In genomic region chrX:3411812-3412211, dm6 we compare ENCODE assay signal across 4 fruit fly cellular contexts.
A peak's percentile ranks its signal among the peaks of the same experiment; 100 is the strongest.
TF ChIP-seq lines count a peak whose summit lies in the region.

No protein-coding gene starts in this region.

- no peak for TF ChIP-seq CTCF in whole organism, embryonic (GFP tag; optimal IDR thresholded peaks at IDR 0.05; lab: Kevin White, UChicago)

TF ChIP-seq in whole organism, embryonic, 481 proteins besides CTCF, POLR2A, EP300 and RAD21:
- TF ChIP-seq ttk (GFP tag; IDR thresholded peaks at IDR 0.05; lab: Robert Waterston, UW) (no peak), pros (GFP tag; optimal IDR thresholded peaks at IDR 0.05; lab: Kevin White, UChicago) (no peak), chn (GFP tag; optimal IDR thresholded peaks at IDR 0.05; lab: Kevin White, UChicago) (no peak), Pdp1 (GFP tag; optimal IDR thresholded peaks at IDR 0.05; lab: Kevin White, UChicago) (peak in 1 of 2 experiments; percentile 33), Rfx (GFP tag; IDR thresholded peaks at IDR 0.05; lab: Robert Waterston, UW) (no peak), lbe (GFP tag; optimal IDR thresholded peaks at IDR 0.05; lab: Kevin White, UChicago) (peak; percentile 46), Aef1 (GFP tag; IDR thresholded peaks at IDR 0.05; lab: Robert Waterston, UW) (no peak), ssp (GFP tag; IDR thresholded peaks at IDR 0.05; lab: Robert Waterston, UW) (no peak), corto (GFP tag; optimal IDR thresholded peaks at IDR 0.05; lab: Kevin White, UChicago) (peak; percentile 53), CG34224 (GFP tag; IDR thresholded peaks at IDR 0.05; lab: Robert Waterston, UW; ENCODE audit: partially characterized antibody) (no peak), CG12391 (tag; optimal IDR thresholded peaks at IDR 0.05; lab: Kevin White, UChicago) (no peak), CG9817 (tag; optimal IDR thresholded peaks at IDR 0.05; lab: Kevin White, UChicago) (no peak), ara (GFP tag; IDR thresholded peaks at IDR 0.05; lab: Robert Waterston, UW) (no peak), tgo (GFP tag; IDR thresholded peaks at IDR 0.05; lab: Robert Waterston, UW) (no peak), Sin3A (optimal IDR thresholded peaks at IDR 0.05; lab: Kevin White, UChicago) (no peak)

TF ChIP-seq in whole organism, prepupa, 60 proteins besides CTCF, POLR2A, EP300 and RAD21 (continues in another document):
- no peak for TF ChIP-seq CG6808 (GFP tag; optimal IDR thresholded peaks at IDR 0.05; lab: Kevin White, UChicago)
- TF ChIP-seq Eip78C (GFP tag; lab: Kevin White, UChicago): peak; percentile 93
- TF ChIP-seq OdsH (GFP tag; optimal IDR thresholded peaks at IDR 0.05; lab: Kevin White, UChicago): peak; percentile 68
- peak; percentile 79 for TF ChIP-seq vri (GFP tag; optimal IDR thresholded peaks at IDR 0.05; lab: Kevin White, UChicago)
- TF ChIP-seq pdm3 (GFP tag; optimal IDR thresholded peaks at IDR 0.05; lab: Kevin White, UChicago): peak; percentile 80
- peak; percentile 81 for TF ChIP-seq Met (GFP tag; optimal IDR thresholded peaks at IDR 0.05; lab: Kevin White, UChicago)
- TF ChIP-seq fd85E (GFP tag; optimal IDR thresholded peaks at IDR 0.05; lab: Kevin White, UChicago): peak; percentile 24
- peak; percentile 81 for TF ChIP-seq CG34406 (GFP tag; optimal IDR thresholded peaks at IDR 0.05; lab: Kevin White, UChicago)
- no peak for TF ChIP-seq CG6276 (GFP tag; optimal IDR thresholded peaks at IDR 0.05; lab: Kevin White, UChicago)
- TF ChIP-seq net (GFP tag; optimal IDR thresholded peaks at IDR 0.05; lab: Kevin White, UChicago): peak; percentile 48
- TF ChIP-seq fkh (GFP tag; optimal IDR thresholded peaks at IDR 0.05; lab: Kevin White, UChicago): no peak
- TF ChIP-seq CG8632 (GFP tag; optimal IDR thresholded peaks at IDR 0.05; lab: Kevin White, UChicago): peak; percentile 72
- TF ChIP-seq CG32006 (GFP tag; optimal IDR thresholded peaks at IDR 0.05; lab: Kevin White, UChicago): no peak
- no peak for TF ChIP-seq eg (GFP tag; IDR thresholded peaks at IDR 0.05; lab: Robert Waterston, UW)
- TF ChIP-seq Sox14 (GFP tag; optimal IDR thresholded peaks at IDR 0.05; lab: Kevin White, UChicago): peak; percentile 58
- peak; percentile 10 for TF ChIP-seq dsx (GFP tag; optimal IDR thresholded peaks at IDR 0.05; lab: Kevin White, UChicago; ENCODE audit: poor library complexity, severe bottlenecking)
- peak; percentile 39 for TF ChIP-seq Blimp-1 (GFP tag; optimal IDR thresholded peaks at IDR 0.05; lab: Kevin White, UChicago)
- peak; percentile 94 for TF ChIP-seq svp (GFP tag; lab: Kevin White, UChicago)
- TF ChIP-seq salr (GFP tag; optimal IDR thresholded peaks at IDR 0.05; lab: Kevin White, UChicago): no peak
- TF ChIP-seq Gug (GFP tag; IDR thresholded peaks at IDR 0.05; lab: Robert Waterston, UW): no peak
- peak; percentile 84 for TF ChIP-seq CG6792 (GFP tag; optimal IDR thresholded peaks at IDR 0.05; lab: Kevin White, UChicago)
- TF ChIP-seq Eip93F (GFP tag; optimal IDR thresholded peaks at IDR 0.05; lab: Kevin White, UChicago): peak; percentile 37
- no peak for TF ChIP-seq Lpt (GFP tag; optimal IDR thresholded peaks at IDR 0.05; lab: Kevin White, UChicago)
- TF ChIP-seq Eip75B (GFP tag; optimal IDR thresholded peaks at IDR 0.05; lab: Kevin White, UChicago): peak; percentile 68
- TF ChIP-seq CG10669 (GFP tag; optimal IDR thresholded peaks at IDR 0.05; lab: Kevin White, UChicago): peak; percentile 55
- peak; percentile 70 for TF ChIP-seq Ets21C (GFP tag; optimal IDR thresholded peaks at IDR 0.05; lab: Kevin White, UChicago)
- peak; percentile 85 for TF ChIP-seq lz (GFP tag; optimal IDR thresholded peaks at IDR 0.05; lab: Kevin White, UChicago)

TF ChIP-seq in whole organism, pupa, 21 proteins besides CTCF, POLR2A, EP300 and RAD21:
- TF ChIP-seq EcR (GFP tag; optimal IDR thresholded peaks at IDR 0.05; lab: Kevin White, UChicago) (no peak), Ets98B (GFP tag; IDR thresholded peaks at IDR 0.05; lab: Robert Waterston, UW) (no peak), CG12605 (GFP tag; IDR thresholded peaks at IDR 0.05; lab: Robert Waterston, UW) (no peak), Pif1A (GFP tag; optimal IDR thresholded peaks at IDR 0.05; lab: Kevin White, UChicago) (peak; percentile 57), Snoo (tag; optimal IDR thresholded peaks at IDR 0.05; lab: Kevin White, UChicago) (peak; percentile 77), CG9948 (tag; optimal IDR thresholded peaks at IDR 0.05; lab: Kevin White, UChicago) (peak; percentile 29), CG34367 (tag; optimal IDR thresholded peaks at IDR 0.05; lab: Kevin White, UChicago) (peak; percentile 30), CG8301 (tag; optimal IDR thresholded peaks at IDR 0.05; lab: Kevin White, UChicago) (no peak), CG8159 (tag; optimal IDR thresholded peaks at IDR 0.05; lab: Kevin White, UChicago) (peak; percentile 69), CG10348 (GFP tag; IDR thresholded peaks at IDR 0.05; lab: Robert Waterston, UW) (no peak), CG14655 (GFP tag; optimal IDR thresholded peaks at IDR 0.05; lab: Kevin White, UChicago) (no peak), CG15710 (tag; optimal IDR thresholded peaks at IDR 0.05; lab: Kevin White, UChicago) (peak; percentile 40), CG13204 (GFP tag; optimal IDR thresholded peaks at IDR 0.05; lab: Kevin White, UChicago) (no peak), fd96Ca (GFP tag; IDR thresholded peaks at IDR 0.05; lab: Robert Waterston, UW) (no peak), D1 (tag; optimal IDR thresholded peaks at IDR 0.05; lab: Kevin White, UChicago) (no peak), CG32121 (GFP tag; IDR thresholded peaks at IDR 0.05; lab: Robert Waterston, UW) (no peak), gl (tag; optimal IDR thresholded peaks at IDR 0.05; lab: Kevin White, UChicago) (no peak), rn (GFP tag; IDR thresholded peaks at IDR 0.05; lab: Robert Waterston, UW) (no peak), CG4496 (GFP tag; IDR thresholded peaks at IDR 0.05; lab: Robert Waterston, UW) (no peak), CG17806 (tag; optimal IDR thresholded peaks at IDR 0.05; lab: Kevin White, UChicago) (peak; percentile 52), Pif1B (GFP tag; optimal IDR thresholded peaks at IDR 0.05; lab: Kevin White, UChicago) (peak; percentile 63)

TF ChIP-seq in whole organism, wandering third instar larva, 38 proteins besides CTCF, POLR2A, EP300 and RAD21:
- peak; percentile 82 for TF ChIP-seq br (GFP tag; optimal IDR thresholded peaks at IDR 0.05; lab: Kevin White, UChicago)
- TF ChIP-seq OdsH (GFP tag; optimal IDR thresholded peaks at IDR 0.05; lab: Kevin White, UChicago): peak; percentile 81
- peak; percentile 89 for TF ChIP-seq fru (GFP tag; optimal IDR thresholded peaks at IDR 0.05; lab: Kevin White, UChicago)
- TF ChIP-seq dmrt93B (GFP tag; optimal IDR thresholded peaks at IDR 0.05; lab: Kevin White, UChicago): peak; percentile 67
- peak in 1 of 2 experiments; percentile 86 for TF ChIP-seq foxo (GFP tag; optimal IDR thresholded peaks at IDR 0.05; lab: Kevin White, UChicago)
- TF ChIP-seq rgr (GFP tag; optimal IDR thresholded peaks at IDR 0.05; lab: Kevin White, UChicago): peak; percentile 85
- TF ChIP-seq woc (GFP tag; optimal IDR thresholded peaks at IDR 0.05; lab: Kevin White, UChicago): peak; percentile 82
- peak; percentile 26 for TF ChIP-seq brk (GFP tag; optimal IDR thresholded peaks at IDR 0.05; lab: Kevin White, UChicago)
- TF ChIP-seq h (GFP tag; optimal IDR thresholded peaks at IDR 0.05; lab: Kevin White, UChicago): peak; percentile 81
- TF ChIP-seq Hr83 (GFP tag; optimal IDR thresholded peaks at IDR 0.05; lab: Kevin White, UChicago; ENCODE audit: poor library complexity, severe bottlenecking): no peak
- no peak for TF ChIP-seq Jra (GFP tag; optimal IDR thresholded peaks at IDR 0.05; lab: Kevin White, UChicago)
- peak; percentile 57 for TF ChIP-seq Sp1 (GFP tag; optimal IDR thresholded peaks at IDR 0.05; lab: Kevin White, UChicago)
- TF ChIP-seq Hnf4 (GFP tag; optimal IDR thresholded peaks at IDR 0.05; lab: Kevin White, UChicago): peak; percentile 79
- TF ChIP-seq dsf (GFP tag; optimal IDR thresholded peaks at IDR 0.05; lab: Kevin White, UChicago; ENCODE audit: borderline replicate concordance): no peak
- TF ChIP-seq psq (GFP tag; optimal IDR thresholded peaks at IDR 0.05; lab: Kevin White, UChicago): peak; percentile 73
- peak; percentile 49 for TF ChIP-seq CrebA (GFP tag; optimal IDR thresholded peaks at IDR 0.05; lab: Kevin White, UChicago; ENCODE audit: borderline replicate concordance)
- TF ChIP-seq Dfd (GFP tag; optimal IDR thresholded peaks at IDR 0.05; lab: Kevin White, UChicago): no peak
- TF ChIP-seq ey (GFP tag; optimal IDR thresholded peaks at IDR 0.05; lab: Kevin White, UChicago): peak; percentile 83
- TF ChIP-seq tai (GFP tag; optimal IDR thresholded peaks at IDR 0.05; lab: Kevin White, UChicago): peak; percentile 17
- TF ChIP-seq HLH106 (tag; optimal IDR thresholded peaks at IDR 0.05; lab: Kevin White, UChicago): peak; percentile 54
- peak; percentile 54 for TF ChIP-seq sage (GFP tag; optimal IDR thresholded peaks at IDR 0.05; lab: Kevin White, UChicago)
- peak; percentile 50 for TF ChIP-seq Rel (GFP tag; optimal IDR thresholded peaks at IDR 0.05; lab: Kevin White, UChicago)
- no peak for TF ChIP-seq Rel (tag; optimal IDR thresholded peaks at IDR 0.05; lab: Kevin White, UChicago)
- TF ChIP-seq CG32264 (GFP tag; optimal IDR thresholded peaks at IDR 0.05; lab: Kevin White, UChicago): peak; percentile 56
- TF ChIP-seq GATAd (GFP tag; optimal IDR thresholded peaks at IDR 0.05; lab: Kevin White, UChicago): no peak

Comparison
In these comparisons a context has a peak if more than half of its experiments do, and no peak if none do; other contexts are left out.
1. Of the 7 proteins assayed by ChIP-seq in both whole organism, embryonic and whole organism, prepupa: peak only in whole organism, embryonic: none; only in whole organism, prepupa: Blimp-1, CG16779, CG6854, Hr39 and Sox102F; in both: none; in neither: 2.